Fruit fly (Drosophila melanogaster) whole organism: ENCODE data around the gene CG1983.

ENCODE experiments used
- CG8478 ChIP-seq: fragments of >200 bp; optimal IDR thresholded peaks from 2 replicates; lab custom pipeline; 2018; ENCODE audit warnings: inconsistent platforms
- Dll ChIP-seq: fragments of >200 bp; optimal IDR thresholded peaks from 2 replicates; lab custom pipeline; 2017
- pan ChIP-seq: fragments of >200 bp; optimal IDR thresholded peaks from 2 replicates; lab custom pipeline; 2017
- psq ChIP-seq: fragments of >200 bp; optimal IDR thresholded peaks from 2 replicates; lab custom pipeline; 2017
- usp ChIP-seq: fragments of >200 bp; optimal IDR thresholded peaks from 2 replicates; lab custom pipeline; 2017; ENCODE audit warnings: missing biosample characterization, missing genetic modification characterization, mixed read lengths

DNA sequence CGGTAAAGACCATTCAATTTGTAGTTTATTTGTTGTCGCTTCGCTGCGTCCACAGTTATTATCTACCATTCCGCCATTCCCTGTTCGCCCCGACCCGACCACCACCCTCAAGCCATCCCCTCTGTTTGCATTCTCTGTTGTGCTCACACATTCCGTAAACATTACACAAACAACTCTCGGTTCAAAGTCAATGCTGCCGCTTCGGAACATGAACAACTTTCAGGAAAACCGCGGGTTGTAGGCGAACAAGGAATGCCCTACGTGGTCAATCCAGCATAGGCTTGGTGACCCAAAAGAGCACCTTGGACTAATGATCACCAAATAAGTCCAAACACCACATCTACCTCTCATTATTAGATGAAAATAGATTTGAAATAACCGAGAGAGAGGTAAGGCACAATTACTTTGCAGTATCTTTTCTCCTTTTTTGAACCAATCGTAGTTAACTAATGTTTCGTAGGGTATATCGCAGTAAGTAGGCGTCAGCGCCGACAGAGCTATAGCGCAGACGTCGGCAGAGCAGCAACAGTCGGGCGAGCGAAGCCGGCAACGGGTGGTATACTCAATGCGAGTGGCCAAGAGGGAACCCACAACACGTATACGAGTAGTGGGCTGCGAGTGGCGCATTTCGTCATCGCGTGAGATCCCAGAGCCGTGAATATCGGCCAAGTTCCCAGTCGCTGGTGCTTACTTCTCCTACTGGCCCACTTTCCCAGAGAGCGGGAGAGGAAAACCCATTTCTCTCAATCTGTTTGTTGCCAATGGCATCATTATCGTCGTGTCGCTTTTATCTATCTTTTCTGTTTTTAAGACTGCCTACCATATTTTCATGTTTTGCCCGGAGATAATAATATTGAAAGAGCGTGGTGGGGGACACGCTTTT is 25.8 kb upstream of the CG1983 start:
- TF ChIP-seq Dll (no peak), usp (no peak), pan (lab: Kevin White, UChicago) (no peak), psq (lab: Kevin White, UChicago) (no peak), CG8478 (lab: Kevin White, UChicago) (no peak)
